Worm (Caenorhabditis elegans) whole organism, mixed stage, embryonic: ENCODE results near the gene F01D5.1.
A peak's percentile ranks its signal among the peaks of the same experiment; 100 is the strongest.

Experiments used
- M03D4.4 ChIP-seq: sonication (generic microtip); optimal IDR thresholded peaks from 2 replicates; lab custom pipeline; 2017; ENCODE audit warnings: mild to moderate bottlenecking, missing genetic modification characterization, missing compliant biosample characterization
- bed-3 ChIP-seq: fragments of 200-800 bp; sonication (Bioruptor generic); optimal IDR thresholded peaks from 3 replicates; lab custom pipeline; 2018; ENCODE audit warnings: mild to moderate bottlenecking, missing genetic modification characterization, moderate library complexity, missing compliant biosample characterization
- blmp-1 ChIP-seq: fragments of 150-350 bp; optimal IDR thresholded peaks from 2 replicates; lab custom pipeline; 2014; ENCODE audit warnings: missing biosample characterization, missing genetic modification characterization
- ceh-39 ChIP-seq: fragments of 150-350 bp; optimal IDR thresholded peaks from 2 replicates; lab custom pipeline; 2014; ENCODE audit warnings: missing biosample characterization, missing genetic modification characterization
- ceh-43 ChIP-seq: fragments of 200-800 bp; sonication (Bioruptor generic); optimal IDR thresholded peaks from 2 replicates; lab custom pipeline; 2018; ENCODE audit warnings: mild to moderate bottlenecking, missing genetic modification characterization, moderate library complexity, missing compliant biosample characterization
- ceh-83 ChIP-seq: fragments of 200-800 bp; sonication (Bioruptor generic); optimal IDR thresholded peaks from 2 replicates; lab custom pipeline; 2018; ENCODE audit warnings: mild to moderate bottlenecking, missing genetic modification characterization, missing compliant biosample characterization
- ces-1 ChIP-seq: fragments of 150-350 bp; optimal IDR thresholded peaks from 2 replicates; lab custom pipeline; 2014; ENCODE audit warnings: missing biosample characterization, missing genetic modification reagents, missing genetic modification characterization
- cnd-1 ChIP-seq: fragments of 200-800 bp; sonication (Bioruptor generic); optimal IDR thresholded peaks from 2 replicates; lab custom pipeline; 2018; ENCODE audit warnings: mild to moderate bottlenecking, missing genetic modification characterization, missing compliant biosample characterization
- drap-1 ChIP-seq: fragments of 200-800 bp; sonication (Bioruptor generic); optimal IDR thresholded peaks from 3 replicates; lab custom pipeline; 2018; ENCODE audit warnings: mild to moderate bottlenecking, missing genetic modification characterization, missing compliant biosample characterization
- elt-1 ChIP-seq: sonication (generic microtip); optimal IDR thresholded peaks from 2 replicates; lab custom pipeline; 2017; ENCODE audit warnings: missing genetic modification characterization, mild to moderate bottlenecking, missing compliant biosample characterization, antibody characterized with exemption, moderate library complexity, borderline replicate concordance; ENCODE audit not compliant: insufficient read depth
- elt-3 ChIP-seq: fragments of 150-350 bp; optimal IDR thresholded peaks from 2 replicates; lab custom pipeline; 2014; ENCODE audit warnings: missing biosample characterization, missing genetic modification characterization
- flh-1 ChIP-seq: fragments of 200-800 bp; sonication (Bioruptor generic); optimal IDR thresholded peaks from 2 replicates; lab custom pipeline; 2018; ENCODE audit warnings: mild to moderate bottlenecking, missing genetic modification characterization, moderate library complexity, missing compliant biosample characterization
- ham-2 ChIP-seq: fragments of 200-800 bp; sonication (Bioruptor generic); optimal IDR thresholded peaks from 2 replicates; lab custom pipeline; 2018; ENCODE audit warnings: mild to moderate bottlenecking, missing genetic modification characterization, missing compliant biosample characterization
- hlh-1 ChIP-seq: fragments of 150-350 bp; optimal IDR thresholded peaks from 2 replicates; lab custom pipeline; 2014; ENCODE audit warnings: missing biosample characterization, missing genetic modification reagents, missing genetic modification characterization
- lin-13 ChIP-seq: fragments of 150-350 bp; optimal IDR thresholded peaks from 2 replicates; lab custom pipeline; 2014; ENCODE audit warnings: missing biosample characterization, missing genetic modification characterization
- lin-32 ChIP-seq: fragments of 200-800 bp; sonication (Bioruptor generic); optimal IDR thresholded peaks from 2 replicates; lab custom pipeline; 2018; ENCODE audit warnings: mild to moderate bottlenecking, missing genetic modification characterization, missing compliant biosample characterization
- lsy-2 ChIP-seq: fragments of 150-350 bp; optimal IDR thresholded peaks from 2 replicates; lab custom pipeline; 2014; ENCODE audit warnings: missing biosample characterization, missing genetic modification characterization
- mab-5 ChIP-seq: fragments of 150-350 bp; optimal IDR thresholded peaks from 2 replicates; lab custom pipeline; 2014; ENCODE audit warnings: missing biosample characterization, missing genetic modification characterization
- mep-1 ChIP-seq: fragments of 150-350 bp; optimal IDR thresholded peaks from 2 replicates; lab custom pipeline; 2017; ENCODE audit warnings: missing biosample characterization, missing genetic modification reagents, missing genetic modification characterization, inconsistent platforms
- mls-2 ChIP-seq: sonication (generic microtip); optimal IDR thresholded peaks from 2 replicates; lab custom pipeline; 2016; ENCODE audit warnings: mild to moderate bottlenecking, missing genetic modification characterization, moderate library complexity, missing compliant biosample characterization
- nhr-12 ChIP-seq: fragments of 150-350 bp; optimal IDR thresholded peaks from 2 replicates; lab custom pipeline; 2014; ENCODE audit warnings: missing biosample characterization, missing genetic modification characterization
- nhr-2 ChIP-seq: fragments of 150-350 bp; optimal IDR thresholded peaks from 2 replicates; lab custom pipeline; 2014; ENCODE audit warnings: missing biosample characterization, missing genetic modification characterization
- nhr-237 ChIP-seq: fragments of 150-350 bp; optimal IDR thresholded peaks from 2 replicates; lab custom pipeline; 2014; ENCODE audit warnings: missing biosample characterization, missing genetic modification characterization
- nhr-28 ChIP-seq: fragments of 150-350 bp; optimal IDR thresholded peaks from 2 replicates; lab custom pipeline; 2014; ENCODE audit warnings: missing biosample characterization, missing genetic modification characterization
- nhr-76 ChIP-seq: sonication (generic microtip); optimal IDR thresholded peaks from 2 replicates; lab custom pipeline; 2017; ENCODE audit warnings: missing biosample characterization, missing genetic modification characterization
- pha-4 ChIP-seq: fragments of 150-350 bp; optimal IDR thresholded peaks from 2 replicates; lab custom pipeline; 2018; ENCODE audit warnings: missing biosample characterization, missing genetic modification reagents, missing genetic modification characterization
- sem-2 ChIP-seq: fragments of 200-800 bp; sonication (Bioruptor generic); optimal IDR thresholded peaks from 2 replicates; lab custom pipeline; 2018; ENCODE audit warnings: mild to moderate bottlenecking, missing genetic modification characterization, missing compliant biosample characterization
- snpc-4 ChIP-seq: fragments of 150-350 bp; optimal IDR thresholded peaks from 2 replicates; lab custom pipeline; 2014; ENCODE audit warnings: missing biosample characterization, missing genetic modification characterization
- sptf-1 ChIP-seq: sonication (generic microtip); optimal IDR thresholded peaks from 2 replicates; lab custom pipeline; 2017; ENCODE audit warnings: mild to moderate bottlenecking, missing genetic modification characterization, moderate library complexity, missing compliant biosample characterization
- tbx-8 ChIP-seq: fragments of 200-800 bp; sonication (Bioruptor generic); optimal IDR thresholded peaks from 2 replicates; lab custom pipeline; 2018; ENCODE audit warnings: mild to moderate bottlenecking, missing genetic modification characterization, moderate library complexity, missing compliant biosample characterization
- unc-120 ChIP-seq: sonication (generic microtip); optimal IDR thresholded peaks from 2 replicates; lab custom pipeline; 2017; ENCODE audit warnings: missing genetic modification characterization, missing compliant biosample characterization; ENCODE audit not compliant: poor library complexity, severe bottlenecking
- unc-39 ChIP-seq: fragments of 150-350 bp; optimal IDR thresholded peaks from 2 replicates; lab custom pipeline; 2014; ENCODE audit warnings: missing biosample characterization, missing genetic modification characterization
- unc-62 ChIP-seq: fragments of 150-350 bp; optimal IDR thresholded peaks from 2 replicates; lab custom pipeline; 2014; ENCODE audit warnings: missing biosample characterization, missing genetic modification reagents, missing genetic modification characterization
- zip-8 ChIP-seq: fragments of 150-350 bp; optimal IDR thresholded peaks from 2 replicates; lab custom pipeline; 2014; ENCODE audit warnings: missing biosample characterization, missing genetic modification characterization
- ztf-11 ChIP-seq: fragments of 150-350 bp; optimal IDR thresholded peaks from 2 replicates; lab custom pipeline; 2014; ENCODE audit warnings: missing biosample characterization, missing genetic modification characterization

F01D5.1 gene

ce11 chrII:14044199-14044598 lies 46.8 kb upstream of the F01D5.1 start:
- TF ChIP-seq unc-120 (tag; lab: Kevin White, UChicago) (peak; percentile 3), pha-4 (tag; lab: Kevin White, UChicago) (no peak), ham-2 (no peak)

- TF ChIP-seq nhr-28, result no peak
- no peak for TF ChIP-seq hlh-1
- peak; percentile 20 for TF ChIP-seq unc-39 (tag; lab: Kevin White, UChicago)
- peak; percentile 61 for TF ChIP-seq pha-4 (tag; lab: Kevin White, UChicago)
- peak; percentile 93 for TF ChIP-seq nhr-2 (tag; lab: Kevin White, UChicago)
- TF ChIP-seq elt-1, result peak; percentile 67
- no peak for TF ChIP-seq sem-2
- peak; percentile 8 for TF ChIP-seq ces-1 (GFP tag; lab: Kevin White, UChicago)
- peak; percentile 1 for TF ChIP-seq mls-2
- TF ChIP-seq lin-13, result no peak
- TF ChIP-seq cnd-1 (tag; lab: Kevin White, UChicago), result peak; percentile 24
Observed at ce11 chrII:14042836-14043604, 45.6 kb upstream of the F01D5.1 start.

ce11 chrII:14040204-14040842 lies 42.9 kb upstream of the F01D5.1 start:
- TF ChIP-seq ceh-39 (tag; lab: Kevin White, UChicago), result no peak
- no peak for TF ChIP-seq M03D4.4 (tag; lab: Kevin White, UChicago)
- TF ChIP-seq sptf-1 (tag; lab: Kevin White, UChicago), result no peak
- no peak for TF ChIP-seq ztf-11 (tag; lab: Kevin White, UChicago)
- TF ChIP-seq unc-62 (GFP tag; lab: Kevin White, UChicago), result peak; percentile 53
- no peak for TF ChIP-seq elt-1
- TF ChIP-seq ceh-43 (GFP tag; lab: Kevin White, UChicago), result no peak
- TF ChIP-seq mep-1 (tag; lab: Kevin White, UChicago), result no peak
- no peak for TF ChIP-seq snpc-4 (tag; lab: Kevin White, UChicago)
- TF ChIP-seq mls-2, result peak; percentile 55
- TF ChIP-seq pha-4 (tag; lab: Kevin White, UChicago), result peak; percentile 81
- TF ChIP-seq nhr-2 (tag; lab: Kevin White, UChicago), result no peak
- TF ChIP-seq zip-8, result no peak
- TF ChIP-seq cnd-1 (tag; lab: Kevin White, UChicago), result no peak
- no peak for TF ChIP-seq blmp-1 (tag; lab: Kevin White, UChicago)
- peak; percentile 24 for TF ChIP-seq nhr-237
- TF ChIP-seq unc-120 (tag; lab: Kevin White, UChicago), result peak; percentile 23
- no peak for TF ChIP-seq lsy-2 (tag; lab: Kevin White, UChicago)
- no peak for TF ChIP-seq unc-39 (tag; lab: Kevin White, UChicago)
- TF ChIP-seq mab-5, result no peak
- TF ChIP-seq ceh-83, result no peak
- TF ChIP-seq tbx-8 (GFP tag; lab: Kevin White, UChicago), result no peak
- peak; percentile 43 for TF ChIP-seq ces-1 (GFP tag; lab: Kevin White, UChicago)
- no peak for TF ChIP-seq flh-1 (GFP tag; lab: Kevin White, UChicago)
- no peak for TF ChIP-seq nhr-12 (tag; lab: Kevin White, UChicago)
- peak; percentile 15 for TF ChIP-seq hlh-1
- TF ChIP-seq elt-3 (tag; lab: Kevin White, UChicago), result no peak
- TF ChIP-seq lin-32 (GFP tag; lab: Kevin White, UChicago), result no peak
- TF ChIP-seq bed-3 (GFP tag; lab: Kevin White, UChicago), result no peak
- TF ChIP-seq sem-2, result no peak
- TF ChIP-seq drap-1, result no peak
- no peak for TF ChIP-seq lin-13

- TF ChIP-seq pha-4 (tag; lab: Kevin White, UChicago), result no peak
- TF ChIP-seq mep-1 (tag; lab: Kevin White, UChicago), result no peak
- TF ChIP-seq ztf-11 (tag; lab: Kevin White, UChicago), result no peak
- TF ChIP-seq blmp-1 (tag; lab: Kevin White, UChicago), result no peak
- no peak for TF ChIP-seq ceh-43 (GFP tag; lab: Kevin White, UChicago)
- no peak for TF ChIP-seq nhr-2 (tag; lab: Kevin White, UChicago)
- no peak for TF ChIP-seq elt-3 (tag; lab: Kevin White, UChicago)
- no peak for TF ChIP-seq snpc-4 (tag; lab: Kevin White, UChicago)
- TF ChIP-seq ceh-39 (tag; lab: Kevin White, UChicago), result no peak
- no peak for TF ChIP-seq drap-1
- no peak for TF ChIP-seq nhr-237
- TF ChIP-seq mab-5, result no peak
- no peak for TF ChIP-seq lin-32 (GFP tag; lab: Kevin White, UChicago)
- no peak for TF ChIP-seq flh-1 (GFP tag; lab: Kevin White, UChicago)
- TF ChIP-seq unc-39 (tag; lab: Kevin White, UChicago), result no peak
- no peak for TF ChIP-seq unc-120 (tag; lab: Kevin White, UChicago)
- no peak for TF ChIP-seq ham-2
- no peak for TF ChIP-seq lin-13
- no peak for TF ChIP-seq nhr-76
- TF ChIP-seq ceh-83, result no peak
Observed at ce11 chrII:14039811-14040203, 42.4 kb upstream of the F01D5.1 start.
